Worm (Caenorhabditis elegans): ENCODE data around the gene T01D3.1.

- TF ChIP-seq W03F9.2 (tag; optimal IDR thresholded peaks at IDR 0.05): no peak
- TF ChIP-seq dao-5 (tag; optimal IDR thresholded peaks at IDR 0.05): no peak
Measured at ce11 chrV:13653713-13654393, 35.8 kb upstream of the T01D3.1 start, which contains the start of gene lpin-1.

All from whole organism, L4/young adult.